Worm (Caenorhabditis elegans) whole organism, L4 larva: ENCODE data around the gene K07H8.2.

ENCODE experiments used
- ama-1 ChIP-seq: fragments of 150-350 bp; optimal IDR thresholded peaks from 2 replicates; lab custom pipeline; 2014; ENCODE audit warnings: inconsistent platforms, mixed read lengths
- ceh-44 ChIP-seq: fragments of 200-800 bp; sonication (Bioruptor generic); IDR thresholded peaks from 2 replicates; pipeline ENCODE4 v1.3.6; 2022; ENCODE audit warnings: missing genetic modification reagents, missing genetic modification characterization, missing compliant biosample characterization
- ces-1 ChIP-seq: fragments of 150-350 bp; sonication (generic microtip); optimal IDR thresholded peaks from 4 replicates; lab custom pipeline; 2014; ENCODE audit warnings: missing biosample characterization, missing genetic modification reagents, missing genetic modification characterization
- dmd-6 ChIP-seq: fragments of 200-800 bp; sonication (Bioruptor generic); IDR thresholded peaks from 2 replicates; pipeline ENCODE4 v1.3.6; 2022; ENCODE audit warnings: missing genetic modification reagents, missing genetic modification characterization, missing compliant biosample characterization
- hif-1 ChIP-seq, 2 experiments: sonication (generic microtip); optimal IDR thresholded peaks; 2 replicates each; lab custom pipeline; 2016 to 2017; ENCODE audit warnings: missing compliant biosample characterization in 2 of 2, missing genetic modification characterization in 2 of 2, missing genetic modification reagents in 2 of 2, missing genotype in 2 of 2, mild to moderate bottlenecking in 1 of 2
- mdl-1 ChIP-seq, 2 experiments: fragments of 150-350 bp in 1 of 2; sonication (generic microtip) in 1 of 2; optimal IDR thresholded peaks; 2 replicates each; lab custom pipeline; 2014 to 2017; ENCODE audit warnings: missing biosample characterization in 2 of 2, missing genetic modification characterization in 2 of 2
- mep-1 ChIP-seq: fragments of 150-350 bp; sonication (generic microtip); optimal IDR thresholded peaks from 3 replicates; lab custom pipeline; 2014; ENCODE audit warnings: missing biosample characterization, missing genetic modification characterization
- nhr-11 ChIP-seq: fragments of 150-350 bp; optimal IDR thresholded peaks from 2 replicates; lab custom pipeline; 2014; ENCODE audit warnings: missing biosample characterization, missing genetic modification characterization
- nhr-28 ChIP-seq: fragments of 150-350 bp; optimal IDR thresholded peaks from 2 replicates; lab custom pipeline; 2014; ENCODE audit warnings: missing biosample characterization, missing genetic modification characterization
- nhr-76 ChIP-seq: fragments of 150-350 bp; optimal IDR thresholded peaks from 2 replicates; lab custom pipeline; 2014; ENCODE audit warnings: missing biosample characterization, missing genetic modification characterization
- unc-62 ChIP-seq, 3 experiments: fragments of 150-350 bp in 1 of 3; sonication (generic microtip); optimal IDR thresholded peaks in 2 of 3; peaks in 1 of 3; 1 replicate in 1 of 3; 2 replicates in 2 of 3; lab custom pipeline; 2014 to 2017; ENCODE audit warnings: missing biosample characterization in 3 of 3, missing genetic modification characterization in 3 of 3, missing genetic modification reagents in 3 of 3, missing genotype in 1 of 3

DNA sequence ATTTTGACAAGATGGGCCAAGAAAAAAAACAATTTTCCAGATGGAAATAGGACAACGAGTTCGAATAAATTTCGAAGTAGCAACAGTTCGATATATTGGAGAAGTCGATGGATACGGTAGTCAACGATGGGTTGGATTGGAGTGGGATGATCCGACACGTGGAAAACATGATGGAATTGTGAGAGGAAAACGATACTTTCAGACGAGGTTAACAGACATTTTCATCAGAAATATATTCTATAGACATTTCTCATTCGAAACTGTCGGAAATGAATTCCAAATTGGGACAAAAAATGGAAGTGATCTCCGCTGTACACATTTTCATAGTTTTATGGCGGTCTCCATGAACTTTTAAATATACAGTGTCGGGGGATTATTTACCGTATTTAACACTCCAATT lies 3.3 kb downstream of the K07H8.2 start, which contains the start of gene tbce-1:
- TF ChIP-seq hif-1 (tag; optimal IDR thresholded peaks at IDR 0.05; lab: Kevin White, UChicago) (no peak), nhr-28 (tag; lab: Kevin White, UChicago) (no peak), nhr-76 (tag; lab: Kevin White, UChicago) (no peak), ceh-44 (GFP tag; lab: Robert Waterston, UW) (no peak), ces-1 (GFP tag; lab: Kevin White, UChicago) (no peak), mep-1 (tag; lab: Kevin White, UChicago) (no peak), dmd-6 (GFP tag; lab: Robert Waterston, UW) (no peak), ama-1 (no peak), unc-62 (GFP tag; optimal IDR thresholded peaks at IDR 0.05 in 1 of 2; lab: Kevin White, UChicago) (no peak), unc-62 (tag; optimal IDR thresholded peaks at IDR 0.05; lab: Kevin White, UChicago) (no peak), nhr-11 (tag; lab: Kevin White, UChicago) (no peak), mdl-1 (tag; optimal IDR thresholded peaks at IDR 0.05; lab: Kevin White, UChicago) (no peak)
